Worm (Caenorhabditis elegans) whole organism, L4 larva: ENCODE results near the gene T07C4.12.

Experiments
- fkh-10 ChIP-seq: fragments of 150-350 bp; optimal IDR thresholded peaks from 2 replicates; lab custom pipeline; 2014; ENCODE audit warnings: missing biosample characterization, missing genetic modification reagents, missing genetic modification characterization
- nhr-237 ChIP-seq: sonication (generic microtip); optimal IDR thresholded peaks from 2 replicates; lab custom pipeline; 2017; ENCODE audit warnings: missing biosample characterization, missing genetic modification characterization
- skn-1 ChIP-seq: fragments of 150-350 bp; optimal IDR thresholded peaks from 2 replicates; lab custom pipeline; 2014; ENCODE audit warnings: missing biosample characterization, missing genetic modification characterization

- TF ChIP-seq nhr-237 (no peak), fkh-10 (GFP tag; lab: Kevin White, UChicago) (no peak), skn-1 (tag; lab: Kevin White, UChicago) (no peak)
These were observed 13.7 kb downstream of the T07C4.12 start, which contains the start of gene unc-69 for ce11 chrIII:10318755-10319154.
